Fruit fly (Drosophila melanogaster) whole organism, prepupa: ENCODE measurements around the gene Obp99c.

Experiments
- Blimp-1 ChIP-seq: fragments of 200-800 bp; sonication (Bioruptor generic); optimal IDR thresholded peaks from 3 replicates; lab custom pipeline; 2017; ENCODE audit warnings: missing biosample characterization, missing genetic modification characterization, mild to moderate bottlenecking, moderate library complexity, missing genetic modification reagents
- CG10631 ChIP-seq: fragments of 200-800 bp; sonication (Bioruptor generic); optimal IDR thresholded peaks from 2 replicates; lab custom pipeline; 2016; ENCODE audit warnings: missing biosample characterization, missing genetic modification characterization
- CG16779 ChIP-seq: fragments of 200-800 bp; sonication (Bioruptor generic); optimal IDR thresholded peaks from 3 replicates; lab custom pipeline; 2017; ENCODE audit warnings: missing biosample characterization, mild to moderate bottlenecking, missing genetic modification characterization
- CG3032 ChIP-seq: fragments of 200-800 bp; optimal IDR thresholded peaks from 2 replicates; lab custom pipeline; 2019; ENCODE audit warnings: missing biosample characterization, mild to moderate bottlenecking, missing genetic modification characterization, moderate library complexity
- CG4318 ChIP-seq: fragments of 200-800 bp; sonication (Bioruptor generic); optimal IDR thresholded peaks from 3 replicates; lab custom pipeline; 2017; ENCODE audit warnings: missing biosample characterization, mild to moderate bottlenecking, missing genetic modification characterization
- CG6808 ChIP-seq: fragments of 200-800 bp; sonication (Bioruptor generic); optimal IDR thresholded peaks from 3 replicates; lab custom pipeline; 2017; ENCODE audit warnings: missing biosample characterization, missing genetic modification characterization, mild to moderate bottlenecking, moderate library complexity, missing genetic modification reagents
- Ets21C ChIP-seq: fragments of 200-800 bp; sonication (Bioruptor generic); optimal IDR thresholded peaks from 3 replicates; lab custom pipeline; 2016; ENCODE audit warnings: missing biosample characterization, missing genetic modification characterization
- Lpt ChIP-seq: fragments of 200-800 bp; sonication (Bioruptor generic); optimal IDR thresholded peaks from 3 replicates; lab custom pipeline; 2016; ENCODE audit warnings: missing biosample characterization, missing genetic modification characterization
- OdsH ChIP-seq: fragments of 200-800 bp; sonication (Bioruptor generic); optimal IDR thresholded peaks from 3 replicates; lab custom pipeline; 2016; ENCODE audit warnings: missing biosample characterization, missing genetic modification characterization
- Smox ChIP-seq: fragments of 200-800 bp; sonication (Bioruptor generic); optimal IDR thresholded peaks from 3 replicates; lab custom pipeline; 2016; ENCODE audit warnings: missing biosample characterization, missing genetic modification characterization
- cyc ChIP-seq: fragments of 200-800 bp; sonication (Bioruptor generic); optimal IDR thresholded peaks from 3 replicates; lab custom pipeline; 2016; ENCODE audit warnings: missing biosample characterization, missing genetic modification characterization
- dsx ChIP-seq: fragments of 200-800 bp; optimal IDR thresholded peaks from 3 replicates; lab custom pipeline; 2019; ENCODE audit warnings: missing biosample characterization, mild to moderate bottlenecking, missing genetic modification characterization, moderate library complexity; ENCODE audit not compliant: poor library complexity, severe bottlenecking
- spab ChIP-seq: fragments of 200-800 bp; sonication (Bioruptor generic); optimal IDR thresholded peaks from 2 replicates; lab custom pipeline; 2017; ENCODE audit warnings: missing biosample characterization, mild to moderate bottlenecking, missing genetic modification characterization, missing genetic modification reagents

dm6 chr3R:29672156-29672555, 17.0 kb downstream of the Obp99c start, which contains the start of gene ppk19:
- TF ChIP-seq Blimp-1 (GFP tag; lab: Kevin White, UChicago) (no peak), dsx (no peak), CG6808 (GFP tag; lab: Kevin White, UChicago) (no peak), OdsH (GFP tag; lab: Kevin White, UChicago) (no peak), cyc (GFP tag; lab: Kevin White, UChicago) (no peak), Lpt (GFP tag; lab: Kevin White, UChicago) (no peak), CG10631 (no peak), CG3032 (tag; lab: Kevin White, UChicago) (no peak), CG16779 (tag; lab: Kevin White, UChicago) (no peak), Ets21C (GFP tag; lab: Kevin White, UChicago) (no peak), spab (GFP tag; lab: Kevin White, UChicago) (no peak), Smox (no peak), CG4318 (GFP tag; lab: Kevin White, UChicago) (no peak)
